Worm (Caenorhabditis elegans) whole organism, late embryonic: Measurements from ENCODE around the gene F07A11.1.

ENCODE experiments used
- C38D4.7 ChIP-seq: fragments of 200-800 bp; sonication (Bioruptor generic); optimal IDR thresholded peaks from 2 replicates; lab custom pipeline; 2018; ENCODE audit warnings: mild to moderate bottlenecking, missing genetic modification characterization, moderate library complexity, missing compliant biosample characterization
- K02D7.2 ChIP-seq: sonication (generic microtip); optimal IDR thresholded peaks from 2 replicates; lab custom pipeline; 2017; ENCODE audit warnings: mild to moderate bottlenecking, missing genetic modification characterization, missing compliant biosample characterization
- K09A11.1 ChIP-seq: sonication (generic microtip); optimal IDR thresholded peaks from 2 replicates; lab custom pipeline; 2017; ENCODE audit warnings: antibody characterized with exemption, mild to moderate bottlenecking, missing genetic modification characterization, missing compliant biosample characterization; ENCODE audit not compliant: insufficient read depth
- Y22D7AL.16 ChIP-seq: sonication (generic microtip); optimal IDR thresholded peaks from 2 replicates; lab custom pipeline; 2016; ENCODE audit warnings: missing genetic modification characterization, missing compliant biosample characterization
- ahr-1 ChIP-seq: sonication (generic microtip); optimal IDR thresholded peaks from 2 replicates; lab custom pipeline; 2016; ENCODE audit warnings: missing genetic modification characterization, missing compliant biosample characterization
- ama-1 ChIP-seq: fragments of 150-350 bp; optimal IDR thresholded peaks from 2 replicates; lab custom pipeline; 2014
- ceh-14 ChIP-seq: sonication (generic microtip); optimal IDR thresholded peaks from 2 replicates; lab custom pipeline; 2016; ENCODE audit warnings: missing genotype, missing genetic modification characterization, missing compliant biosample characterization
- ceh-2 ChIP-seq: sonication (generic microtip); optimal IDR thresholded peaks from 2 replicates; lab custom pipeline; 2016; ENCODE audit warnings: missing genotype, missing genetic modification characterization, missing compliant biosample characterization
- ceh-22 ChIP-seq: sonication (generic microtip); optimal IDR thresholded peaks from 2 replicates; lab custom pipeline; 2017; ENCODE audit warnings: missing biosample characterization, missing genetic modification characterization
- ceh-30 ChIP-seq: fragments of 150-350 bp; optimal IDR thresholded peaks from 2 replicates; lab custom pipeline; 2014; ENCODE audit warnings: missing biosample characterization, missing genetic modification characterization
- ceh-31 ChIP-seq: sonication (generic microtip); optimal IDR thresholded peaks from 2 replicates; lab custom pipeline; 2016; ENCODE audit warnings: missing genetic modification characterization, missing compliant biosample characterization
- ceh-45 ChIP-seq: fragments of 200-800 bp; sonication (Bioruptor generic); IDR thresholded peaks from 2 replicates; pipeline ENCODE4 v1.3.6; 2022; ENCODE audit warnings: missing genetic modification reagents, missing genetic modification characterization, missing compliant biosample characterization
- ceh-48 ChIP-seq: sonication (generic microtip); optimal IDR thresholded peaks from 2 replicates; lab custom pipeline; 2016; ENCODE audit warnings: missing genetic modification characterization, inconsistent platforms, missing compliant biosample characterization
- ceh-6 ChIP-seq: fragments of 200-800 bp; sonication (Bioruptor generic); optimal IDR thresholded peaks from 2 replicates; lab custom pipeline; 2018; ENCODE audit warnings: mild to moderate bottlenecking, missing genetic modification characterization, missing compliant biosample characterization
- ceh-9 ChIP-seq: sonication (generic microtip); optimal IDR thresholded peaks from 2 replicates; lab custom pipeline; 2016; ENCODE audit warnings: mild to moderate bottlenecking, missing genetic modification characterization, inconsistent platforms, missing compliant biosample characterization
- che-1 ChIP-seq: sonication (generic microtip); optimal IDR thresholded peaks from 2 replicates; lab custom pipeline; 2016; ENCODE audit warnings: mild to moderate bottlenecking, missing genetic modification characterization, missing compliant biosample characterization
- dve-1 ChIP-seq: sonication (generic microtip); optimal IDR thresholded peaks from 2 replicates; lab custom pipeline; 2017; ENCODE audit warnings: antibody characterized with exemption, mild to moderate bottlenecking, missing genetic modification characterization, missing compliant biosample characterization
- elt-2 ChIP-seq: sonication (generic microtip); optimal IDR thresholded peaks from 2 replicates; lab custom pipeline; 2016; ENCODE audit warnings: missing genetic modification reagents, missing genetic modification characterization, missing compliant biosample characterization
- elt-4 ChIP-seq: sonication (generic microtip); optimal IDR thresholded peaks from 2 replicates; lab custom pipeline; 2016; ENCODE audit warnings: missing genetic modification characterization, missing compliant biosample characterization
- ets-4 ChIP-seq: sonication (generic microtip); optimal IDR thresholded peaks from 2 replicates; lab custom pipeline; 2016; ENCODE audit warnings: missing genetic modification characterization, missing compliant biosample characterization
- gmeb-2 ChIP-seq: sonication (generic microtip); optimal IDR thresholded peaks from 2 replicates; lab custom pipeline; 2016; ENCODE audit warnings: missing genetic modification characterization, inconsistent platforms, missing compliant biosample characterization
- hlh-15 ChIP-seq: sonication (generic microtip); optimal IDR thresholded peaks from 2 replicates; lab custom pipeline; 2016; ENCODE audit warnings: missing genetic modification characterization, missing compliant biosample characterization
- hlh-30 ChIP-seq: sonication (generic microtip); optimal IDR thresholded peaks from 2 replicates; lab custom pipeline; 2017; ENCODE audit warnings: antibody characterized with exemption, missing genetic modification characterization, missing compliant biosample characterization; ENCODE audit not compliant: insufficient read depth
- hlh-6 ChIP-seq: sonication (generic microtip); optimal IDR thresholded peaks from 2 replicates; lab custom pipeline; 2016; ENCODE audit warnings: missing genotype, missing genetic modification characterization, missing compliant biosample characterization
- hlh-8 ChIP-seq: sonication (generic microtip); optimal IDR thresholded peaks from 2 replicates; lab custom pipeline; 2016; ENCODE audit warnings: missing genotype, missing genetic modification characterization, missing compliant biosample characterization
- lim-6 ChIP-seq: sonication (generic microtip); optimal IDR thresholded peaks from 2 replicates; lab custom pipeline; 2016; ENCODE audit warnings: missing genetic modification characterization, missing compliant biosample characterization
- lin-11 ChIP-seq: fragments of 200-800 bp; sonication (Bioruptor generic); optimal IDR thresholded peaks from 2 replicates; lab custom pipeline; 2018; ENCODE audit warnings: mild to moderate bottlenecking, missing genetic modification characterization, missing compliant biosample characterization
- madf-2 ChIP-seq: sonication (generic microtip); optimal IDR thresholded peaks from 2 replicates; lab custom pipeline; 2017; ENCODE audit warnings: missing genetic modification characterization, missing compliant biosample characterization
- mec-3 ChIP-seq: sonication (generic microtip); optimal IDR thresholded peaks from 2 replicates; lab custom pipeline; 2016; ENCODE audit warnings: borderline replicate concordance, missing genetic modification characterization, missing compliant biosample characterization
- nhr-232 ChIP-seq: sonication (generic microtip); optimal IDR thresholded peaks from 2 replicates; lab custom pipeline; 2016; ENCODE audit warnings: missing genetic modification characterization, missing compliant biosample characterization
- odd-2 ChIP-seq: sonication (generic microtip); optimal IDR thresholded peaks from 2 replicates; lab custom pipeline; 2017; ENCODE audit warnings: antibody characterized with exemption, mild to moderate bottlenecking, missing genetic modification characterization, missing compliant biosample characterization
- pat-9 ChIP-seq: fragments of 200-800 bp; sonication (Bioruptor generic); optimal IDR thresholded peaks from 2 replicates; lab custom pipeline; 2018; ENCODE audit warnings: mild to moderate bottlenecking, missing genetic modification characterization, moderate library complexity, missing compliant biosample characterization
- pax-1 ChIP-seq: fragments of 150-350 bp; optimal IDR thresholded peaks from 2 replicates; lab custom pipeline; 2014; ENCODE audit warnings: missing biosample characterization, missing genetic modification characterization
- pha-2 ChIP-seq: sonication (generic microtip); optimal IDR thresholded peaks from 2 replicates; lab custom pipeline; 2017; ENCODE audit warnings: mild to moderate bottlenecking, missing genetic modification characterization, missing compliant biosample characterization
- pqm-1 ChIP-seq: sonication (generic microtip); optimal IDR thresholded peaks from 2 replicates; lab custom pipeline; 2016; ENCODE audit warnings: missing genetic modification characterization, missing compliant biosample characterization
- pros-1 ChIP-seq: fragments of 150-350 bp; optimal IDR thresholded peaks from 2 replicates; lab custom pipeline; 2014; ENCODE audit warnings: missing biosample characterization, missing genetic modification reagents, missing genetic modification characterization
- ref-2 ChIP-seq: sonication (generic microtip); optimal IDR thresholded peaks from 2 replicates; lab custom pipeline; 2016; ENCODE audit warnings: missing genetic modification characterization, missing compliant biosample characterization
- rnt-1 ChIP-seq: sonication (generic microtip); optimal IDR thresholded peaks from 2 replicates; lab custom pipeline; 2016; ENCODE audit warnings: missing genetic modification characterization, missing compliant biosample characterization
- sox-2 ChIP-seq: fragments of 200-800 bp; sonication (Bioruptor generic); IDR thresholded peaks from 2 replicates; pipeline ENCODE4 v1.3.6; 2022; ENCODE audit warnings: missing genetic modification reagents, missing genetic modification characterization, missing compliant biosample characterization
- tbx-2 ChIP-seq: sonication (generic microtip); optimal IDR thresholded peaks from 2 replicates; lab custom pipeline; 2016; ENCODE audit warnings: missing genetic modification characterization, missing compliant biosample characterization
- tbx-7 ChIP-seq: sonication (generic microtip); optimal IDR thresholded peaks from 2 replicates; lab custom pipeline; 2016; ENCODE audit warnings: missing genotype, missing genetic modification characterization, missing compliant biosample characterization
- unc-3 ChIP-seq, 2 experiments: fragments of 200-800 bp in 1 of 2; sonication (Bioruptor generic) in 1 of 2; sonication (generic microtip) in 1 of 2; conservative IDR thresholded peaks in 1 of 2; optimal IDR thresholded peaks in 1 of 2; 2 replicates each; pipeline versions ENCODE4 v1.3.6 to Lab custom; 2016 to 2022; ENCODE audit warnings: missing compliant biosample characterization in 2 of 2, missing genetic modification characterization in 2 of 2, missing genetic modification reagents in 1 of 2
- unc-42 ChIP-seq: sonication (generic microtip); optimal IDR thresholded peaks from 2 replicates; lab custom pipeline; 2016; ENCODE audit warnings: missing genotype, missing genetic modification characterization, missing compliant biosample characterization
- unc-86 ChIP-seq: sonication (generic microtip); optimal IDR thresholded peaks from 2 replicates; lab custom pipeline; 2016; ENCODE audit warnings: missing genetic modification characterization, missing compliant biosample characterization
- zip-5 ChIP-seq: sonication (generic microtip); optimal IDR thresholded peaks from 2 replicates; lab custom pipeline; 2016; ENCODE audit warnings: missing genetic modification characterization, missing compliant biosample characterization
- ztf-16 ChIP-seq: sonication (generic microtip); optimal IDR thresholded peaks from 2 replicates; lab custom pipeline; 2017; ENCODE audit warnings: missing genetic modification characterization, missing compliant biosample characterization

Gene F07A11.1

DNA sequence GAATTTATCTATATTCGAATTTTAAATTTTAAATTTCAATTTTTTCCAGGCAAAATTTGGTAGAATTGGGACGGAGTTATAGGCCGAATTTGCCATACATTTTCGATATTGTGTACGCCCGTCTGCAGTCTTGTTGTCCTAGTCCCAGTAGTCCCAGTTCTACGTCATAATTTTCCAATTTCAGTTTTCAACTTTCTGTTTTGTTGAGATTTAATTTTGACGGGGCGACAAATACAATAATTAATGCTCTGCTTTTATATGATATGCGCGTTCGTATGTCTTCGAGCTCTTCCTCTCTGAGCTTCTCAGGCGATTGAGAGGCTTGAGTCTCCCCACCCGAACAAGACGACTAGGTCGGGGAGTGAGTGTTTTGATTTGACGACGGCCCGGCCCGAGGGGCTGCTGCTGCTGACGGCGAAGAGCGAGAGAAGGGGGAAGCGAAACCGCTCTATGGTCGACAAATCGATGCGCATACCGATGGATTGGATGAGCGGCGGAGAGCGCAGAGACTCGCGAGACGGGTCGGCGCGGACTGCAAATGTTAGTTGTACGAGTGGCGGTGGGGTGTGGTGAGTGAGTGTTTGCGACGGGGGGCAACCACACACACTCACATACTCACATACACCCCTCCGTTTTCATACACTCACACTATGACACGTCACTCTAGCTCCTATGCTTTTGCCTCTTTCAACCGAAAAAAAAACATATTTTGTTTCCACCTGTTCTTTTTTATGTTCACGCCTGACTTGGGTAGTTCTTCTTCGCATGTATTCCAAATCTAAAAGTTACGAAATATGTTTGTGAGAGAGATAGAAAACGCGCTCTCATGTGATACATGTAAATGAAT, 43.0 kb upstream of the F07A11.1 start (continued):
- TF ChIP-seq sox-2 = no peak
- TF ChIP-seq ztf-16 (tag; lab: Kevin White, UChicago) = peak; percentile 74
- peak; percentile 82 for TF ChIP-seq unc-86 (tag; lab: Kevin White, UChicago)
- peak; percentile 44 for TF ChIP-seq nhr-232 (tag; lab: Kevin White, UChicago)
- peak; percentile 40 for TF ChIP-seq K09A11.1 (tag; lab: Kevin White, UChicago)
- no peak for TF ChIP-seq ama-1
- TF ChIP-seq ceh-9 (tag; lab: Kevin White, UChicago) = no peak
- peak; percentile 92 for TF ChIP-seq ceh-48
- TF ChIP-seq ceh-2 (tag; lab: Kevin White, UChicago) = peak; percentile 69
- peak; percentile 56 for TF ChIP-seq lim-6 (tag; lab: Kevin White, UChicago)
- TF ChIP-seq pros-1 (tag; lab: Kevin White, UChicago) = peak; percentile 89
- peak; percentile 65 for TF ChIP-seq ceh-6 (GFP tag; lab: Kevin White, UChicago)
- peak; percentile 58 for TF ChIP-seq ets-4
- no peak for TF ChIP-seq ahr-1 (tag; lab: Kevin White, UChicago)
- TF ChIP-seq K02D7.2 (tag; lab: Kevin White, UChicago) = no peak
- no peak for TF ChIP-seq ceh-30 (tag; lab: Kevin White, UChicago)
- no peak for TF ChIP-seq pax-1 (tag; lab: Kevin White, UChicago)
- TF ChIP-seq hlh-15 (tag; lab: Kevin White, UChicago) = no peak
- peak; percentile 33 for TF ChIP-seq pqm-1
- peak; percentile 82 for TF ChIP-seq hlh-8 (tag; lab: Kevin White, UChicago)

DNA sequence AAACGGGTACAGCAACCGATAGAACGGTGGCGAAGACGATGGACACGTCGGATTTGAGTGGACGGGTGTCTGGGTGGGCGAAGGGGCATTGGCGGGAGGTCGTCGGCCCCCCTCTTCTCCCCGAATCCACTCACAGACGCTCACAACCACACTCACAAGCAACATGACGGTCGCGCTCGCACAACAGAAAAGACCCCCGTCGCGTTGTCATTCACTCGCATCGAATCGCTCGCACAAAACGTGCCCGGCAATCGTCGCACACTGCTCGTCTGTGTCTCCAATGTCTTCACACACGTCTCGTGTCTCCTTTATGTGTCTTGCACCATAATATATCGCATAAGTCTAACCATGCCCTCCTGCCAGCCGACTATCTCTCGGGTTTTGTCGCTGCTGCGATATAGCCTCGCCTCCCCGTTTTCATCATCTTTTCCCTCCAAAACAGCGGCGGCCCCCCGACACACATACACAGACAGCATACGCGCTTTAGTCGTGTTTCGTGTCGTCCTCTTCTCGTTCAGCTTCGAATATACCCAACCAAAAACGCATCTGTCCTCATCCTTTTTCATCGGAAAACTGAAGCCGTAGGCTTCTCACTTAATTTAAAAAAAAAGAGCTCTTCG, 42.2 kb upstream of the F07A11.1 start:
- TF ChIP-seq ets-4 (peak; percentile 3), tbx-7 (peak; percentile 24), ceh-30 (tag; lab: Kevin White, UChicago) (no peak), ceh-14 (tag; lab: Kevin White, UChicago) (peak; percentile 47), pha-2 (tag; lab: Kevin White, UChicago) (peak; percentile 28), hlh-15 (tag; lab: Kevin White, UChicago) (no peak), mec-3 (tag; lab: Kevin White, UChicago) (no peak), che-1 (tag; lab: Kevin White, UChicago) (peak; percentile 18), ceh-45 (GFP tag; lab: Robert Waterston, UW) (no peak), elt-2 (peak; percentile 54), zip-5 (tag; lab: Kevin White, UChicago) (no peak), unc-86 (tag; lab: Kevin White, UChicago) (no peak), hlh-30 (tag; lab: Kevin White, UChicago) (peak; percentile 95), ceh-9 (tag; lab: Kevin White, UChicago) (no peak), ceh-31 (tag; lab: Kevin White, UChicago) (peak; percentile 93), lin-11 (tag; lab: Kevin White, UChicago) (no peak), unc-3 (GFP tag; conservative IDR thresholded peaks at IDR 0.05; lab: Robert Waterston, UW) (no peak), unc-3 (tag; optimal IDR thresholded peaks at IDR 0.05; lab: Kevin White, UChicago) (no peak), ceh-48 (no peak), ceh-22 (tag; lab: Kevin White, UChicago) (peak; percentile 91), rnt-1 (tag; lab: Kevin White, UChicago) (peak; percentile 86), ref-2 (peak; percentile 93), ama-1 (no peak), madf-2 (tag; lab: Kevin White, UChicago) (peak; percentile 100), dve-1 (tag; lab: Kevin White, UChicago) (peak; percentile 66), gmeb-2 (no peak), lim-6 (tag; lab: Kevin White, UChicago) (no peak), ceh-6 (GFP tag; lab: Kevin White, UChicago) (peak; percentile 42), C38D4.7 (peak; percentile 16), odd-2 (tag; lab: Kevin White, UChicago) (no peak), K09A11.1 (tag; lab: Kevin White, UChicago) (peak; percentile 54), ceh-2 (tag; lab: Kevin White, UChicago) (peak; percentile 24), Y22D7AL.16 (no peak), ztf-16 (tag; lab: Kevin White, UChicago) (peak; percentile 65), pat-9 (tag; lab: Kevin White, UChicago) (peak; percentile 19), pax-1 (tag; lab: Kevin White, UChicago) (no peak), unc-42 (tag; lab: Kevin White, UChicago) (peak; percentile 34), hlh-6 (peak; percentile 46), tbx-2 (tag; lab: Kevin White, UChicago) (peak; percentile 90), elt-4 (no peak)
